Fruit fly (Drosophila melanogaster): Measurements from ENCODE around the gene CadN.
A peak's percentile ranks its signal among the peaks of the same experiment; 100 is the strongest.

Gene CadN

DNA sequence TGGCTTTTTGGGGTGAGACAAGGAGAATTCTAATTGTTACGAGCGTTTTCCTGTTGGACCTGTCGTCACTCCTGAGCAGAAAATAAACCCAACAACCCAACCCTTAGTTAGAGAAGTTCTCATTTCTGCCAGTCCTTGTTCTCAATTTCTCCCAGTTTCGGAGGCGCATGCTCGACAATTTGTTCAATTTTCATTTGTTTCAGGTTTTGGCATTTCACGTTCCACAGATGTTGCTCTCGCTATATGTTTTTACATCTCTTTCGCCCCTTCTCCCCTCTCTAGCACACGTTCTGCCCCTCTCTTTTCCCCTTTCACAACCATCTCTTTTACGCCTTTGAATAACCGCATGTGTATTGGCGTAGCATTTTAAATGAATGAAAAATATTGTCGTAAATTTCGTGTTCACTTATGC is 42.6 kb downstream of the CadN start (continued):
- TF ChIP-seq fd96Cb (tag; optimal IDR thresholded peaks at IDR 0.05) (no peak), wek (GFP tag; optimal IDR thresholded peaks at IDR 0.05) (no peak), z (GFP tag; IDR thresholded peaks at IDR 0.05) (peak; percentile 50; the same call in 2 of the 3 replicates), Opbp (GFP tag; IDR thresholded peaks at IDR 0.05; ENCODE audit: partially characterized antibody) (no peak), CG8924 (tag; optimal IDR thresholded peaks at IDR 0.05) (no peak), crol (GFP tag; IDR thresholded peaks at IDR 0.05) (peak; percentile 92), Doc3 (GFP tag; IDR thresholded peaks at IDR 0.05; ENCODE audit: partially characterized antibody) (no peak), CG17829 (tag; optimal IDR thresholded peaks at IDR 0.05) (peak; percentile 6), p53 (GFP tag; optimal IDR thresholded peaks at IDR 0.05) (no peak), Doc2 (GFP tag; IDR thresholded peaks at IDR 0.05) (no peak), Dbx (GFP tag; IDR thresholded peaks at IDR 0.05) (no peak), CG4328 (GFP tag; optimal IDR thresholded peaks at IDR 0.05) (no peak), Kr (GFP tag; optimal IDR thresholded peaks at IDR 0.05) (peak; percentile 92), CG3281 (GFP tag; optimal IDR thresholded peaks at IDR 0.05) (no peak), Atf6 (GFP tag; IDR thresholded peaks at IDR 0.05) (no peak), CG13894 (tag; optimal IDR thresholded peaks at IDR 0.05) (peak; percentile 36), Sox102F (GFP tag; optimal IDR thresholded peaks at IDR 0.05) (no peak), CoRest (tag; optimal IDR thresholded peaks at IDR 0.05) (no peak), pros (GFP tag; optimal IDR thresholded peaks at IDR 0.05) (peak; percentile 69), CG6683 (GFP tag; optimal IDR thresholded peaks at IDR 0.05) (no peak)

DNA sequence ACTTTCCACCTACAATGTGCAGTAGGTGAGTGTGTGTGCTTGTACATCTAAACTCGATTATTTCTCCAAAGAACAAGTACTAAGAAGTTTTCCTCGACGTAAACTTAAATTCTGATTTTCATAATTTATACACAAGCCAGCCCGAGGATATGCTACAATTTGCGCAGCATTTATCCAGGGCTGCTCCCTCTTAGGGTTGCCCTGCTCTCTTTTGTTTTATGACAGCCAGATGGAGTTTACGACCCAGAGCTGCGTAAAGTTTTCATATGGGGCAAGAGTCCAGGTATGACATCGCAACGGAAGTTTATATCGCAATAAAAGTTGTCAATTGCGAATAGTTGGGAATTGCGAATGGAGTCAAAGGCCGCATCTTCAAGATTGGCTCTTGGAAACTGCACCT is 43.5 kb downstream of the CadN start:
- TF ChIP-seq Fer2 (tag; optimal IDR thresholded peaks at IDR 0.05) (no peak), trem (tag; optimal IDR thresholded peaks at IDR 0.05) (peak; percentile 10), CG7839 (tag; optimal IDR thresholded peaks at IDR 0.05) (no peak), zen2 (GFP tag; IDR thresholded peaks at IDR 0.05; ENCODE audit: partially characterized antibody) (no peak), BEAF-32 (GFP tag; optimal IDR thresholded peaks at IDR 0.05) (no peak), CG5953 (GFP tag; IDR thresholded peaks at IDR 0.05) (no peak), CG4617 (GFP tag; optimal IDR thresholded peaks at IDR 0.05; ENCODE audit: borderline replicate concordance) (no peak), CG7786 (GFP tag; optimal IDR thresholded peaks at IDR 0.05) (no peak), Antp (GFP tag; optimal IDR thresholded peaks at IDR 0.05) (no peak), CrebB (tag; optimal IDR thresholded peaks at IDR 0.05) (no peak), CG5245 (GFP tag; optimal IDR thresholded peaks at IDR 0.05) (no peak), ab (GFP tag; optimal IDR thresholded peaks at IDR 0.05) (no peak), Dip2 (GFP tag; IDR thresholded peaks at IDR 0.05) (peak; percentile 83), Oaz (GFP tag; IDR thresholded peaks at IDR 0.05) (no peak), gsb-n (tag; optimal IDR thresholded peaks at IDR 0.05) (no peak), repo (GFP tag; optimal IDR thresholded peaks at IDR 0.05) (no peak), CTCF (GFP tag; optimal IDR thresholded peaks at IDR 0.05) (peak; percentile 88), pum (GFP tag; optimal IDR thresholded peaks at IDR 0.05) (no peak), stwl (tag; optimal IDR thresholded peaks at IDR 0.05) (peak; percentile 73), CG15696 (tag; optimal IDR thresholded peaks at IDR 0.05) (no peak), Opbp (GFP tag; IDR thresholded peaks at IDR 0.05; ENCODE audit: partially characterized antibody) (0 out of 3 replicates have a peak, but pooled peaks have one; percentile 13), slbo (GFP tag; IDR thresholded peaks at IDR 0.05) (no peak), HLH4C (GFP tag; IDR thresholded peaks at IDR 0.05; ENCODE audit: partially characterized antibody) (no peak), cad (GFP tag; optimal IDR thresholded peaks at IDR 0.05) (peak; percentile 66), pita (GFP tag; optimal IDR thresholded peaks at IDR 0.05) (peak; percentile 9), CG2199 (GFP tag; IDR thresholded peaks at IDR 0.05) (0 out of 3 replicates have a peak, but pooled peaks have one; percentile 64), CG9215 (GFP tag; IDR thresholded peaks at IDR 0.05) (no peak), amos (GFP tag; IDR thresholded peaks at IDR 0.05; ENCODE audit: partially characterized antibody) (peak; percentile 17; the same call in 1 of the 2 replicates), dm (GFP tag; optimal IDR thresholded peaks at IDR 0.05) (no peak)
